Fruit fly (Drosophila melanogaster): ENCODE measurements around the gene CG6136.

dm6 chr3R:15361490-15361889 is 10.5 kb downstream of the CG6136 start, which contains the start of the genes Cog2 and Trax:
- TF ChIP-seq Sp1 (GFP tag; optimal IDR thresholded peaks at IDR 0.05), result no peak
- TF ChIP-seq foxo (GFP tag; optimal IDR thresholded peaks at IDR 0.05), result no peak
- TF ChIP-seq h (GFP tag; optimal IDR thresholded peaks at IDR 0.05), result no peak
- TF ChIP-seq Myc (optimal IDR thresholded peaks at IDR 0.05), result no peak
- TF ChIP-seq lola (GFP tag; optimal IDR thresholded peaks at IDR 0.05), result no peak
- TF ChIP-seq GATAd (GFP tag; optimal IDR thresholded peaks at IDR 0.05), result no peak
- no peak for TF ChIP-seq Mio (GFP tag; optimal IDR thresholded peaks at IDR 0.05)
